Fruit fly (Drosophila melanogaster): ENCODE measurements around the gene Cp15.
A peak's percentile ranks its signal among the peaks of the same experiment; 100 is the strongest.

Cp15 gene

DNA sequence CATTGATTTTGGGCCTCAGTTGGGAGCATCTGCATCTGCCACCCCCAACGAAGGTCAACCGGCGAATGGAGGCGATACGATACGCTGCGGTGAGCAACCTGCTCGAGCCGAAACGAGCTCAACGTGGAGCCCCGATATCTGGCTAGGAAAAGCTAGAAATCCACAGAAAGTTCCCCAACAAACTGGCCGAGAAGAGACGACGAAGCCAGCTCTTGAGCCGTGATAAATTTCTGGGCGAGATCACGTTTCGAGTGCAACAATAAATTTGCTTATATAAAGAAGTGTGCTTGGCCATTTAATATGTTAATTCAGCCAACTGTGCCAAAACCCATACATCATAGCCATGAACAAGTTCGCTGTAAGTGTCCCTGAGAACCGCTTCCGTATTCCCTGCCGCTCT lies 1.3 kb downstream of the Cp15 start, which contains the start of gene Cp19:
Cp19 (plus strand) TSS at position 301 of the 400 bp plus-strand sequence.
- TF ChIP-seq CG13123 (GFP tag; optimal IDR thresholded peaks at IDR 0.05), result no peak
- no peak for TF ChIP-seq CG6683 (GFP tag; optimal IDR thresholded peaks at IDR 0.05)
- TF ChIP-seq zf30C (GFP tag; optimal IDR thresholded peaks at IDR 0.05), result no peak
- TF ChIP-seq CG11695 (GFP tag; IDR thresholded peaks at IDR 0.05), result no peak
- no peak for TF ChIP-seq ase (GFP tag; IDR thresholded peaks at IDR 0.05)
- TF ChIP-seq CG4424 (GFP tag; optimal IDR thresholded peaks at IDR 0.05), result no peak

dm6 chr3L:8731494-8731994 lies 3.3 kb downstream of the Cp15 start, which contains the start of gene Cp16:
Gene Cp16 (plus strand): TSS chr3L:8731944.
- TF ChIP-seq cad (GFP tag; optimal IDR thresholded peaks at IDR 0.05), result no peak
- no peak for TF ChIP-seq Med (GFP tag)
- no peak for TF ChIP-seq CG14965 (GFP tag; optimal IDR thresholded peaks at IDR 0.05; ENCODE audit: borderline replicate concordance)
- TF ChIP-seq caup (GFP tag; optimal IDR thresholded peaks at IDR 0.05; ENCODE audit: severe bottlenecking), result no peak
- no peak for TF ChIP-seq CG5953 (GFP tag; IDR thresholded peaks at IDR 0.05)
- peak; percentile 66 for TF ChIP-seq Hr39 (optimal IDR thresholded peaks at IDR 0.05)
- peak; percentile 20; the same call in 1 of the 3 replicates for TF ChIP-seq knrl (GFP tag; IDR thresholded peaks at IDR 0.05; ENCODE audit: partially characterized antibody)
- TF ChIP-seq disco-r (GFP tag; optimal IDR thresholded peaks at IDR 0.05), result no peak
- TF ChIP-seq CG11085 (GFP tag; IDR thresholded peaks at IDR 0.05), result no peak
- TF ChIP-seq CG13775 (GFP tag; optimal IDR thresholded peaks at IDR 0.05), result no peak
- 0 out of 2 replicates have a peak, but pooled peaks have one; percentile 1 for TF ChIP-seq Dref (GFP tag; IDR thresholded peaks at IDR 0.05)
- no peak for TF ChIP-seq CG13287 (GFP tag; IDR thresholded peaks at IDR 0.05; ENCODE audit: partially characterized antibody)
- TF ChIP-seq ato (GFP tag; IDR thresholded peaks at IDR 0.05; ENCODE audit: partially characterized antibody), result no peak
- no peak for TF ChIP-seq Atf6 (GFP tag; IDR thresholded peaks at IDR 0.05)
- TF ChIP-seq Nf-YC (tag; optimal IDR thresholded peaks at IDR 0.05), result no peak
- no peak for TF ChIP-seq CG10431 (GFP tag; optimal IDR thresholded peaks at IDR 0.05)
- no peak for TF ChIP-seq Atf3 (GFP tag; optimal IDR thresholded peaks at IDR 0.05)

DNA sequence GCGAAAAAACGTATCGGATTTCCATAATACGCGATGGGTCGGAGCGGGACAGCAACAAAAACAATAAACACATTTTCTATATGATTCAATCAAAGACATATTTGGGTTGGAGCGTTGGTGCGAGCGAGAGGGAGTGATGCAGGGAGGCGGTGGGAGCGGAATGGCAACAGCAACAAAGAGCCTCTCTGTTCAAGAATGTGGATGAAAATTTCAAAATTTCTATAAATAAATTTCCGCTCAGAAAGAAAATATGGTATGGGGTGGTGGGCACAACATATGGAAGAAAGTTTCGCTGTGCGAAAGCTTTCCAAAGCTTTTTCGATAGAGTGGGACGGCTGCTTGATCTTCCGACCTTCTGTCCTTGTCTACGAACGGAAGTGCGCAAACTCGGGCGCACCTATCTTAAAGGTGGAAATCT lies 12.8 kb downstream of the Cp15 start:
- TF ChIP-seq Spps (tag; optimal IDR thresholded peaks at IDR 0.05) (no peak), CG1832 (GFP tag; optimal IDR thresholded peaks at IDR 0.05) (peak; percentile 49), CG3407 (GFP tag; optimal IDR thresholded peaks at IDR 0.05) (peak; percentile 39), kni (GFP tag; optimal IDR thresholded peaks at IDR 0.05) (no peak), CG17802 (tag; optimal IDR thresholded peaks at IDR 0.05) (no peak), CG11093 (GFP tag; IDR thresholded peaks at IDR 0.05) (no peak), onecut (GFP tag; IDR thresholded peaks at IDR 0.05) (no peak), CG6254 (GFP tag; optimal IDR thresholded peaks at IDR 0.05) (no peak), Hr39 (optimal IDR thresholded peaks at IDR 0.05) (no peak), CG32772 (GFP tag; IDR thresholded peaks at IDR 0.05) (no peak), CG12942 (GFP tag; optimal IDR thresholded peaks at IDR 0.05) (no peak), Hand (GFP tag; optimal IDR thresholded peaks at IDR 0.05) (no peak), HLH3B (GFP tag; IDR thresholded peaks at IDR 0.05) (peak; percentile 34; the same call in 1 of the 2 replicates), Gug (GFP tag; IDR thresholded peaks at IDR 0.05) (no peak), ro (GFP tag; IDR thresholded peaks at IDR 0.05) (no peak), CG12299 (tag; optimal IDR thresholded peaks at IDR 0.05) (no peak), ssp (GFP tag; IDR thresholded peaks at IDR 0.05) (no peak), H15 (GFP tag; IDR thresholded peaks at IDR 0.05) (no peak), CG2199 (GFP tag; IDR thresholded peaks at IDR 0.05) (peak; percentile 32; the same call in 1 of the 3 replicates), CG18599 (GFP tag; optimal IDR thresholded peaks at IDR 0.05) (peak; percentile 5), CG11456 (GFP tag; IDR thresholded peaks at IDR 0.05) (no peak), chif (GFP tag; optimal IDR thresholded peaks at IDR 0.05) (peak in 1 of 2 experiments; percentile 27), al (GFP tag; IDR thresholded peaks at IDR 0.05) (no peak), bbx (GFP tag; IDR thresholded peaks at IDR 0.05; ENCODE audit: partially characterized antibody) (no peak), Blimp-1 (GFP tag; optimal IDR thresholded peaks at IDR 0.05) (no peak), psq (GFP tag; optimal IDR thresholded peaks at IDR 0.05) (no peak), CG17829 (tag; optimal IDR thresholded peaks at IDR 0.05) (no peak)

All from whole organism, embryonic.